Fruit fly (Drosophila melanogaster) whole organism, embryonic: ENCODE data around the gene Gs1l.

Experiments
- CG10959 ChIP-seq: fragments of 200-800 bp; sonication (Bioruptor generic); IDR thresholded peaks from 2 replicates; pipeline ENCODE4 v1.3.6; 2022; ENCODE audit warnings: missing biosample characterization, missing genetic modification characterization
- CG12236 ChIP-seq: fragments of 200-800 bp; sonication (Bioruptor generic); optimal IDR thresholded peaks from 2 replicates; lab custom pipeline; 2016; ENCODE audit warnings: missing biosample characterization, missing genetic modification characterization
- CG13287 ChIP-seq: fragments of 200-800 bp; sonication (Bioruptor generic); IDR thresholded peaks from 2 replicates; pipeline ENCODE4 v1.3.6; 2022; ENCODE audit warnings: missing biosample characterization, missing genetic modification characterization; ENCODE audit not compliant: partially characterized antibody
- CG14050 ChIP-seq: fragments of 200-800 bp; sonication (Bioruptor generic); IDR thresholded peaks from 3 replicates; pipeline ENCODE4 v1.3.6; 2022; ENCODE audit warnings: missing biosample characterization, missing genetic modification characterization
- CG14710 ChIP-seq: fragments of 200-800 bp; sonication (Bioruptor generic); optimal IDR thresholded peaks from 3 replicates; lab custom pipeline; 2019; ENCODE audit warnings: missing biosample characterization, mild to moderate bottlenecking, missing genetic modification characterization, moderate library complexity
- CG14860 ChIP-seq: fragments of 200-800 bp; sonication (Bioruptor generic); IDR thresholded peaks from 3 replicates; pipeline ENCODE4 v1.3.6; 2022; ENCODE audit warnings: missing biosample characterization, missing genetic modification characterization; ENCODE audit not compliant: partially characterized antibody
- CG15269 ChIP-seq: fragments of 200-800 bp; sonication (Bioruptor generic); optimal IDR thresholded peaks from 2 replicates; lab custom pipeline; 2018; ENCODE audit warnings: missing biosample characterization, mild to moderate bottlenecking, missing genetic modification characterization, moderate library complexity
- CG15696 ChIP-seq: fragments of 200-800 bp; sonication (Bioruptor generic); optimal IDR thresholded peaks from 2 replicates; lab custom pipeline; 2019; ENCODE audit warnings: missing biosample characterization, mild to moderate bottlenecking, missing genetic modification characterization, moderate library complexity
- CG1603 ChIP-seq: fragments of 200-800 bp; sonication (Bioruptor generic); optimal IDR thresholded peaks from 2 replicates; lab custom pipeline; 2019; ENCODE audit warnings: missing biosample characterization, mild to moderate bottlenecking, missing genetic modification characterization, moderate library complexity
- CG17186 ChIP-seq: fragments of 200-800 bp; sonication (Bioruptor generic); optimal IDR thresholded peaks from 3 replicates; lab custom pipeline; 2017; ENCODE audit warnings: missing biosample characterization, missing genetic modification reagents, missing genetic modification characterization
- CG17328 ChIP-seq: fragments of 200-800 bp; sonication (Bioruptor generic); IDR thresholded peaks from 2 replicates; pipeline ENCODE4 v1.3.6; 2022; ENCODE audit warnings: missing biosample characterization, missing genetic modification characterization
- CG17361 ChIP-seq: fragments of 200-800 bp; sonication (Bioruptor generic); IDR thresholded peaks from 3 replicates; pipeline ENCODE4 v1.3.6; 2022; ENCODE audit warnings: missing biosample characterization, missing genetic modification characterization
- CG17612 ChIP-seq: fragments of 200-800 bp; sonication (Bioruptor generic); IDR thresholded peaks from 2 replicates; pipeline ENCODE4 v1.3.6; 2022; ENCODE audit warnings: missing biosample characterization, missing genetic modification characterization
- CG2120 ChIP-seq: fragments of 200-800 bp; sonication (Bioruptor generic); optimal IDR thresholded peaks from 3 replicates; lab custom pipeline; 2016; ENCODE audit warnings: missing biosample characterization, missing genetic modification characterization
- CG2889 ChIP-seq: fragments of 200-800 bp; sonication (Bioruptor generic); IDR thresholded peaks from 3 replicates; pipeline ENCODE4 v1.3.6; 2022; ENCODE audit warnings: missing biosample characterization, missing genetic modification characterization
- CG34376 ChIP-seq: fragments of 200-800 bp; sonication (Bioruptor generic); optimal IDR thresholded peaks from 2 replicates; lab custom pipeline; 2018; ENCODE audit warnings: missing biosample characterization, mild to moderate bottlenecking, missing genetic modification characterization
- CG34422 ChIP-seq: fragments of 200-800 bp; sonication (Bioruptor generic); IDR thresholded peaks from 3 replicates; pipeline ENCODE4 v1.3.6; 2022; ENCODE audit warnings: missing biosample characterization, missing genetic modification characterization
- CG4360 ChIP-seq: fragments of 200-800 bp; sonication (Bioruptor generic); IDR thresholded peaks from 2 replicates; pipeline ENCODE4 v1.3.6; 2022; ENCODE audit warnings: missing biosample characterization, missing genetic modification characterization
- CG5245 ChIP-seq: fragments of 200-800 bp; sonication (Bioruptor generic); optimal IDR thresholded peaks from 3 replicates; lab custom pipeline; 2016; ENCODE audit warnings: missing biosample characterization, missing genetic modification characterization
- CG6765 ChIP-seq: fragments of 200-800 bp; sonication (Bioruptor generic); optimal IDR thresholded peaks from 3 replicates; lab custom pipeline; 2017; ENCODE audit warnings: missing biosample characterization, mild to moderate bottlenecking, missing genetic modification characterization
- CG7271 ChIP-seq: fragments of 200-800 bp; sonication (Bioruptor generic); optimal IDR thresholded peaks from 2 replicates; lab custom pipeline; 2018; ENCODE audit warnings: missing biosample characterization, mild to moderate bottlenecking, missing genetic modification characterization, moderate library complexity
- CG9437 ChIP-seq: fragments of 200-800 bp; sonication (Bioruptor generic); optimal IDR thresholded peaks from 2 replicates; lab custom pipeline; 2018; ENCODE audit warnings: missing biosample characterization, mild to moderate bottlenecking, missing genetic modification characterization
- CG9876 ChIP-seq: fragments of 200-800 bp; sonication (Bioruptor generic); optimal IDR thresholded peaks from 2 replicates; lab custom pipeline; 2016; ENCODE audit warnings: missing biosample characterization, missing genetic modification characterization
- CoRest ChIP-seq: fragments of 200-800 bp; sonication (Bioruptor generic); optimal IDR thresholded peaks from 3 replicates; lab custom pipeline; 2018; ENCODE audit warnings: missing biosample characterization, mild to moderate bottlenecking, missing genetic modification characterization, moderate library complexity
- CrebB ChIP-seq: fragments of 200-800 bp; sonication (Bioruptor generic); optimal IDR thresholded peaks from 3 replicates; lab custom pipeline; 2018; ENCODE audit warnings: missing biosample characterization, mild to moderate bottlenecking, missing genetic modification characterization
- Doc2 ChIP-seq: fragments of 200-800 bp; sonication (Bioruptor generic); IDR thresholded peaks from 2 replicates; pipeline ENCODE4 v1.3.6; 2022; ENCODE audit warnings: missing biosample characterization, missing genetic modification characterization
- E2f1 ChIP-seq: fragments of 200-800 bp; sonication (Bioruptor generic); IDR thresholded peaks from 2 replicates; pipeline ENCODE4 v1.3.6; 2022; ENCODE audit warnings: missing biosample characterization, missing genetic modification characterization
- Elba2 ChIP-seq: fragments of 200-800 bp; sonication (Bioruptor generic); optimal IDR thresholded peaks from 3 replicates; lab custom pipeline; 2016; ENCODE audit warnings: missing biosample characterization, missing genetic modification characterization
- Gug ChIP-seq: fragments of 200-800 bp; sonication (Bioruptor generic); IDR thresholded peaks from 4 replicates; pipeline ENCODE4 v1.3.6; 2022; ENCODE audit warnings: missing biosample characterization, missing genetic modification characterization
- Hmx ChIP-seq: fragments of 200-800 bp; sonication (Bioruptor generic); optimal IDR thresholded peaks from 2 replicates; lab custom pipeline; 2016; ENCODE audit warnings: missing biosample characterization, missing genetic modification characterization
- Lim3 ChIP-seq: fragments of 200-800 bp; sonication (Bioruptor generic); IDR thresholded peaks from 2 replicates; pipeline ENCODE4 v1.3.6; 2022; ENCODE audit warnings: missing biosample characterization, missing genetic modification characterization
- MESR4 ChIP-seq: fragments of 200-800 bp; sonication (Bioruptor generic); optimal IDR thresholded peaks from 2 replicates; lab custom pipeline; 2018; ENCODE audit warnings: missing biosample characterization, mild to moderate bottlenecking, missing genetic modification characterization, moderate library complexity
- Mrtf ChIP-seq: fragments of 200-800 bp; sonication (Bioruptor generic); IDR thresholded peaks from 3 replicates; pipeline ENCODE4 v1.3.6; 2022; ENCODE audit warnings: missing biosample characterization, missing genetic modification characterization
- Oaz ChIP-seq: fragments of 200-800 bp; sonication (Bioruptor generic); IDR thresholded peaks from 2 replicates; pipeline ENCODE4 v1.3.6; 2022; ENCODE audit warnings: missing biosample characterization, missing genetic modification characterization
- Optix ChIP-seq: fragments of 200-800 bp; sonication (Bioruptor generic); IDR thresholded peaks from 3 replicates; pipeline ENCODE4 v1.3.6; 2022; ENCODE audit warnings: missing biosample characterization, missing genetic modification characterization
- Spps ChIP-seq: fragments of 200-800 bp; sonication (Bioruptor generic); optimal IDR thresholded peaks from 2 replicates; lab custom pipeline; 2018; ENCODE audit warnings: missing biosample characterization, mild to moderate bottlenecking, missing genetic modification characterization
- Sry-β ChIP-seq: fragments of 200-800 bp; sonication (Bioruptor generic); optimal IDR thresholded peaks from 2 replicates; lab custom pipeline; 2018; ENCODE audit warnings: missing biosample characterization, mild to moderate bottlenecking, missing genetic modification characterization, moderate library complexity
- Sry-δ ChIP-seq: fragments of 200-800 bp; sonication (Bioruptor generic); optimal IDR thresholded peaks from 2 replicates; lab custom pipeline; 2016; ENCODE audit warnings: missing biosample characterization, missing genetic modification characterization
- bbx ChIP-seq: fragments of 200-800 bp; sonication (Bioruptor generic); IDR thresholded peaks from 2 replicates; pipeline ENCODE4 v1.3.6; 2022; ENCODE audit warnings: missing biosample characterization, missing genetic modification characterization; ENCODE audit not compliant: partially characterized antibody
- caup ChIP-seq: fragments of 200-800 bp; sonication (Bioruptor generic); optimal IDR thresholded peaks from 3 replicates; lab custom pipeline; 2017; ENCODE audit warnings: missing biosample characterization, mild to moderate bottlenecking, missing genetic modification characterization, moderate library complexity; ENCODE audit not compliant: severe bottlenecking
- ci ChIP-seq: fragments of 200-800 bp; sonication (Bioruptor generic); IDR thresholded peaks from 3 replicates; pipeline ENCODE4 v1.3.6; 2022; ENCODE audit warnings: missing biosample characterization, missing genetic modification characterization
- corto ChIP-seq: fragments of 200-800 bp; sonication (Bioruptor generic); optimal IDR thresholded peaks from 2 replicates; lab custom pipeline; 2016; ENCODE audit warnings: missing biosample characterization, mild to moderate bottlenecking, missing genetic modification characterization, moderate library complexity
- croc ChIP-seq: fragments of 200-800 bp; sonication (Bioruptor generic); conservative IDR thresholded peaks from 3 replicates; pipeline ENCODE4 v1.3.6; 2022; ENCODE audit warnings: missing biosample characterization, missing genetic modification characterization
- crp ChIP-seq, 2 experiments: fragments of 200-800 bp; sonication (Bioruptor generic); optimal IDR thresholded peaks; 2 replicates in 1 of 2; 3 replicates in 1 of 2; lab custom pipeline; 2017; ENCODE audit warnings: missing biosample characterization in 2 of 2, missing genetic modification characterization in 2 of 2, mild to moderate bottlenecking in 1 of 2, moderate library complexity in 1 of 2
- en ChIP-seq: fragments of 200-800 bp; sonication (Bioruptor generic); optimal IDR thresholded peaks from 2 replicates; lab custom pipeline; 2016; ENCODE audit warnings: missing biosample characterization, missing genetic modification characterization
- hbn ChIP-seq: fragments of 200-800 bp; sonication (Bioruptor generic); IDR thresholded peaks from 2 replicates; pipeline ENCODE4 v1.3.6; 2022; ENCODE audit warnings: missing biosample characterization, missing genetic modification characterization; ENCODE audit not compliant: partially characterized antibody
- peb ChIP-seq: fragments of 200-800 bp; sonication (Bioruptor generic); IDR thresholded peaks from 2 replicates; pipeline ENCODE4 v1.3.6; 2022; ENCODE audit warnings: missing biosample characterization, missing genetic modification characterization
- pho ChIP-seq: fragments of 200-800 bp; sonication (Bioruptor generic); optimal IDR thresholded peaks from 2 replicates; lab custom pipeline; 2016; ENCODE audit warnings: missing biosample characterization, missing genetic modification characterization
- row ChIP-seq: fragments of 200-800 bp; sonication (Bioruptor generic); IDR thresholded peaks from 3 replicates; pipeline ENCODE4 v1.3.6; 2022; ENCODE audit warnings: missing biosample characterization, missing genetic modification characterization
- sim ChIP-seq: fragments of 200-800 bp; sonication (Bioruptor generic); IDR thresholded peaks from 2 replicates; pipeline ENCODE4 v1.3.6; 2022; ENCODE audit warnings: missing biosample characterization, missing genetic modification characterization
- z ChIP-seq: fragments of 200-800 bp; sonication (Bioruptor generic); IDR thresholded peaks from 3 replicates; pipeline ENCODE4 v1.3.6; 2022; ENCODE audit warnings: missing biosample characterization, missing genetic modification characterization
- zen2 ChIP-seq: fragments of 200-800 bp; sonication (Bioruptor generic); IDR thresholded peaks from 3 replicates; pipeline ENCODE4 v1.3.6; 2022; ENCODE audit warnings: missing biosample characterization, missing genetic modification characterization; ENCODE audit not compliant: partially characterized antibody

Gene Gs1l

dm6 chr2L:4464946-4465345 lies 8.3 kb upstream of the Gs1l start, which contains the start of gene FIG4 (continued):
- TF ChIP-seq E2f1 = no peak
- TF ChIP-seq pho (GFP tag; lab: Kevin White, UChicago) = no peak
- no peak for TF ChIP-seq corto
- TF ChIP-seq z (GFP tag; lab: Robert Waterston, UW) = no peak
- TF ChIP-seq Doc2 (GFP tag; lab: Robert Waterston, UW) = no peak
- peak; percentile 89 for TF ChIP-seq zen2 (GFP tag; lab: Robert Waterston, UW)
- TF ChIP-seq peb (GFP tag; lab: Robert Waterston, UW) = no peak
- no peak for TF ChIP-seq Elba2 (GFP tag; lab: Kevin White, UChicago)
- peak; percentile 5 for TF ChIP-seq CG1603 (tag; lab: Kevin White, UChicago)
- no peak for TF ChIP-seq CG9876
- TF ChIP-seq CG15269 (tag; lab: Kevin White, UChicago) = no peak
- TF ChIP-seq row (GFP tag; lab: Robert Waterston, UW) = peak; percentile 76
- TF ChIP-seq CG34376 = peak; percentile 3
- TF ChIP-seq CG12236 (GFP tag; lab: Kevin White, UChicago) = no peak
- TF ChIP-seq Sry-β (GFP tag; lab: Kevin White, UChicago) = peak; percentile 90
- peak; percentile 2 for TF ChIP-seq MESR4 (GFP tag; lab: Kevin White, UChicago)
- TF ChIP-seq Optix (GFP tag; lab: Robert Waterston, UW) = no peak
- no peak for TF ChIP-seq Hmx (GFP tag; lab: Kevin White, UChicago)
- no peak for TF ChIP-seq CG17328 (GFP tag; lab: Robert Waterston, UW)
- no peak for TF ChIP-seq CG2889 (GFP tag; lab: Robert Waterston, UW)
- TF ChIP-seq CG14710 (tag; lab: Kevin White, UChicago) = peak; percentile 33
- TF ChIP-seq CG4360 (GFP tag; lab: Robert Waterston, UW) = no peak
- TF ChIP-seq en (GFP tag; lab: Kevin White, UChicago) = no peak
- no peak for TF ChIP-seq caup (GFP tag; lab: Kevin White, UChicago)
- TF ChIP-seq Sry-δ (GFP tag; lab: Kevin White, UChicago) = peak; percentile 36
- peak; percentile 1 for TF ChIP-seq CG2120 (GFP tag; lab: Kevin White, UChicago)
- no peak; the same call in 2 of the 3 replicates for TF ChIP-seq CG14860 (GFP tag; lab: Robert Waterston, UW)
- TF ChIP-seq CG17186 = no peak
- TF ChIP-seq Lim3 = no peak
- TF ChIP-seq Oaz (GFP tag; lab: Robert Waterston, UW) = no peak
- peak; percentile 20 for TF ChIP-seq CoRest (tag; lab: Kevin White, UChicago)
- no peak for TF ChIP-seq Spps (tag; lab: Kevin White, UChicago)
- no peak for TF ChIP-seq CG10959 (GFP tag; lab: Robert Waterston, UW)
- TF ChIP-seq CG17612 (GFP tag; lab: Robert Waterston, UW) = no peak
- TF ChIP-seq CG14050 (GFP tag; lab: Robert Waterston, UW) = no peak
- no peak for TF ChIP-seq sim (GFP tag; lab: Robert Waterston, UW)
- TF ChIP-seq hbn (GFP tag; lab: Robert Waterston, UW) = peak; percentile 83
- TF ChIP-seq CrebB (tag; lab: Kevin White, UChicago) = peak; percentile 4
- TF ChIP-seq Mrtf (GFP tag; lab: Robert Waterston, UW) = no peak
- TF ChIP-seq CG7271 (tag; lab: Kevin White, UChicago) = no peak
- TF ChIP-seq CG13287 (GFP tag; lab: Robert Waterston, UW) = peak; percentile 86
- no peak for TF ChIP-seq CG17361 (GFP tag; lab: Robert Waterston, UW)
- peak; percentile 80 to 94 for TF ChIP-seq crp (GFP tag; optimal IDR thresholded peaks at IDR 0.05; lab: Kevin White, UChicago)
- TF ChIP-seq CG5245 (GFP tag; lab: Kevin White, UChicago) = no peak
- TF ChIP-seq Gug (GFP tag; lab: Robert Waterston, UW) = no peak
- no peak for TF ChIP-seq croc (GFP tag; lab: Robert Waterston, UW)
- peak; percentile 65; the same call in 1 of the 2 replicates for TF ChIP-seq bbx
- no peak for TF ChIP-seq ci
- no peak for TF ChIP-seq CG15696 (tag; lab: Kevin White, UChicago)
- TF ChIP-seq CG6765 (GFP tag; lab: Kevin White, UChicago) = no peak
- no peak for TF ChIP-seq CG9437 (GFP tag; lab: Kevin White, UChicago)
- peak; percentile 21; the same call in 1 of the 3 replicates for TF ChIP-seq CG34422 (GFP tag; lab: Robert Waterston, UW)
